Worm (Caenorhabditis elegans): ENCODE data around the gene madf-8.

DNA sequence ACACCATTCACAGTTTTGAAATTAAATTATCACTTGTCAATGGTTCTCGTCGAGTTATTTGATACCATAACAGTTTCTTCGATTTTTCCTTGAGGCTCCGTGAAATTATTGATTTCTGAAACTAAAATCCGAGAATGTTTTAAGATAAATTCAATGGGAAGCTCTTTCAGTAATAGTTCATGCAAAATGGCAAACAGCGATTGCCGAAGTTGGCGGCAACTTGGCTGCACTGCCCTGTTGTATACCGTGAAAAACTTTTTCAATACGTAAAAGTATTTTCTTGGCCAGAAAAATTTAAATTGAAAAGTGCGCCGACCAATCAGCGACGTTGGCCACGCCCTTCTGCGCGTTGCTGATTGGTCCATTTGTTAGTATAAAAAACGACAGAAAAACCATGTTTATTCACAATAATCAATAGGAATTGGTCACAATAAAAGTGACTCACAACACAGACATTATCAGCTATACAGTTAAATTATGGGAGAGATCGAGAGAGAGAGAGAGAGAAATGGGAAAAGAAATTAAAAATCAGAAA, 32.3 kb upstream of the madf-8 start:
- TF ChIP-seq lin-13 (GFP tag; optimal IDR thresholded peaks at IDR 0.05) (no peak), F13H6.1 (tag; optimal IDR thresholded peaks at IDR 0.05) (no peak), zag-1 (tag; optimal IDR thresholded peaks at IDR 0.05) (no peak), nhr-11 (tag; optimal IDR thresholded peaks at IDR 0.05) (no peak), sem-4 (tag; optimal IDR thresholded peaks at IDR 0.05) (no peak), ZK546.5 (tag; optimal IDR thresholded peaks at IDR 0.05) (no peak), ztf-11 (tag; optimal IDR thresholded peaks at IDR 0.05) (no peak), unc-55 (GFP tag; optimal IDR thresholded peaks at IDR 0.05) (no peak), lsy-2 (tag; optimal IDR thresholded peaks at IDR 0.05) (no peak), mdl-1 (tag; optimal IDR thresholded peaks at IDR 0.05) (no peak), alr-1 (tag; optimal IDR thresholded peaks at IDR 0.05) (no peak), nhr-6 (tag; optimal IDR thresholded peaks at IDR 0.05) (no peak), nhr-237 (tag; optimal IDR thresholded peaks at IDR 0.05) (no peak)

Data from whole organism, L2 larva.